Fruit fly (Drosophila melanogaster): ENCODE measurements around the gene Imp.

Imp gene

dm6 chrX:10771856-10772592 is 52.1 kb downstream of the Imp start, which contains the start of gene CG15211 (continued):
- TF ChIP-seq ind (GFP tag; optimal IDR thresholded peaks at IDR 0.05) (peak; percentile 62), Deaf1 (tag; optimal IDR thresholded peaks at IDR 0.05) (peak; percentile 45), CG17186 (GFP tag; optimal IDR thresholded peaks at IDR 0.05) (no peak), CG17568 (GFP tag; optimal IDR thresholded peaks at IDR 0.05) (peak; percentile 25), corto (GFP tag; optimal IDR thresholded peaks at IDR 0.05) (no peak), chif (GFP tag; optimal IDR thresholded peaks at IDR 0.05) (peak; percentile 15 to 54), CG15269 (tag; optimal IDR thresholded peaks at IDR 0.05) (peak; percentile 68), CG5953 (GFP tag; IDR thresholded peaks at IDR 0.05) (no peak), CG30403 (GFP tag; optimal IDR thresholded peaks at IDR 0.05) (peak; percentile 84), CG7745 (tag; optimal IDR thresholded peaks at IDR 0.05) (no peak), croc (GFP tag; conservative IDR thresholded peaks at IDR 0.05) (peak; percentile 52), BtbVII (GFP tag; optimal IDR thresholded peaks at IDR 0.05) (peak; percentile 77), CG2678 (tag; optimal IDR thresholded peaks at IDR 0.05) (peak; percentile 85), shn (GFP tag; optimal IDR thresholded peaks at IDR 0.05) (peak; percentile 20), CG10267 (tag; optimal IDR thresholded peaks at IDR 0.05) (peak; percentile 71), CG1602 (GFP tag; optimal IDR thresholded peaks at IDR 0.05) (peak; percentile 54), kah (GFP tag; optimal IDR thresholded peaks at IDR 0.05) (no peak), CG6689 (GFP tag; IDR thresholded peaks at IDR 0.05) (peak; percentile 77), CG1233 (GFP tag; optimal IDR thresholded peaks at IDR 0.05) (peak; percentile 71), z (GFP tag; IDR thresholded peaks at IDR 0.05) (peak; percentile 89), CG18619 (GFP tag; optimal IDR thresholded peaks at IDR 0.05) (peak; percentile 67), Hmr (GFP tag; optimal IDR thresholded peaks at IDR 0.05) (peak; percentile 61), cad (GFP tag; optimal IDR thresholded peaks at IDR 0.05) (peak; percentile 71), CG2199 (GFP tag; IDR thresholded peaks at IDR 0.05) (0 out of 3 replicates have a peak, but pooled peaks have one; percentile 32), CG11696 (GFP tag; IDR thresholded peaks at IDR 0.05) (0 out of 2 replicates have a peak, but pooled peaks have one; percentile 17), Sox102F (GFP tag; optimal IDR thresholded peaks at IDR 0.05) (peak; percentile 82), CG13775 (GFP tag; optimal IDR thresholded peaks at IDR 0.05) (peak; percentile 73), disco-r (GFP tag; optimal IDR thresholded peaks at IDR 0.05) (no peak), crol (GFP tag; IDR thresholded peaks at IDR 0.05) (peak; percentile 93), sens-2 (GFP tag; IDR thresholded peaks at IDR 0.05) (no peak), ranshi (GFP tag; IDR thresholded peaks at IDR 0.05) (peak; percentile 44; the same call in 1 of the 2 replicates), CG6854 (GFP tag; optimal IDR thresholded peaks at IDR 0.05) (peak; percentile 32), CG12769 (tag; optimal IDR thresholded peaks at IDR 0.05) (peak; percentile 91), CG15601 (tag; optimal IDR thresholded peaks at IDR 0.05) (peak; percentile 78), CG2712 (tag; optimal IDR thresholded peaks at IDR 0.05) (peak; percentile 86), Asciz (GFP tag; optimal IDR thresholded peaks at IDR 0.05) (peak; percentile 63), luna (GFP tag; optimal IDR thresholded peaks at IDR 0.05) (no peak), CG12659 (GFP tag; optimal IDR thresholded peaks at IDR 0.05) (peak; percentile 83), CG30020 (tag; optimal IDR thresholded peaks at IDR 0.05) (peak; percentile 47), CG3407 (GFP tag; optimal IDR thresholded peaks at IDR 0.05) (peak; percentile 64), Rx (GFP tag; IDR thresholded peaks at IDR 0.05) (peak; percentile 24; the same call in 1 of the 2 replicates), CG32532 (GFP tag; IDR thresholded peaks at IDR 0.05) (peak; percentile 21; the same call in 1 of the 2 replicates), ERR (GFP tag; optimal IDR thresholded peaks at IDR 0.05) (no peak), Sry-δ (GFP tag; optimal IDR thresholded peaks at IDR 0.05) (no peak), chm (GFP tag; IDR thresholded peaks at IDR 0.05) (peak; percentile 35), Camta (GFP tag; optimal IDR thresholded peaks at IDR 0.05) (peak; percentile 8), salm (tag; optimal IDR thresholded peaks at IDR 0.05) (peak; percentile 47), CG11398 (GFP tag; optimal IDR thresholded peaks at IDR 0.05) (no peak), Opbp (GFP tag; IDR thresholded peaks at IDR 0.05; ENCODE audit: partially characterized antibody) (0 out of 3 replicates have a peak, but pooled peaks have one; percentile 52)
